Fruit fly (Drosophila melanogaster) whole organism, prepupa: ENCODE measurements around the gene Pdf.

Source experiments
- Blimp-1 ChIP-seq: fragments of 200-800 bp; sonication (Bioruptor generic); optimal IDR thresholded peaks from 3 replicates; lab custom pipeline; 2017; ENCODE audit warnings: missing biosample characterization, missing genetic modification characterization, mild to moderate bottlenecking, moderate library complexity, missing genetic modification reagents
- CG3919 ChIP-seq: fragments of 200-800 bp; sonication (Bioruptor generic); optimal IDR thresholded peaks from 3 replicates; lab custom pipeline; 2016; ENCODE audit warnings: missing biosample characterization, missing genetic modification characterization
- Eip75B ChIP-seq: fragments of 200-800 bp; sonication (Bioruptor generic); optimal IDR thresholded peaks from 3 replicates; lab custom pipeline; 2016; ENCODE audit warnings: missing biosample characterization, missing genetic modification characterization
- Hr39 ChIP-seq: fragments of 200-800 bp; sonication (Bioruptor generic); optimal IDR thresholded peaks from 2 replicates; lab custom pipeline; 2016; ENCODE audit warnings: missing biosample characterization, missing genetic modification characterization
- Lpt ChIP-seq: fragments of 200-800 bp; sonication (Bioruptor generic); optimal IDR thresholded peaks from 3 replicates; lab custom pipeline; 2016; ENCODE audit warnings: missing biosample characterization, missing genetic modification characterization
- net ChIP-seq: fragments of 200-800 bp; sonication (Bioruptor generic); optimal IDR thresholded peaks from 3 replicates; lab custom pipeline; 2016; ENCODE audit warnings: missing biosample characterization, missing genetic modification characterization

DNA sequence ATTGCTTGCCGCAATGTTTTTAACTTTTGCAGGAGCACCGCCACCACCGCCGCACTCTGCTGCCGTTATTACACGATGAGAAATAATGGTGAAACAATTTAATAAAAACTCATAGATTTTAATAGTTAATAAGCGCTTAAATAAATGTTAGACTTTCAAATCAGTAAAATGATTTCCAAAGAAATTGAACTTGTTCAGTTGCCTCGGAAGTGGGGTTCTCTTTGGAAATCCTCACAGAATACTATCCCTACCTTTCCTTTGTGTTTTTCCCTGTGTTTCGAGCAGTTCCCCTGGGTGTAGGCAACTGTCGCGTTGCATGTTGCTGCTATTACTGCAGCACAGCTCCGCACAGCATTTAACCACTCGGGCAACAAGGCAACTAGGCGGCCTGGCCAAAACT lies 27.7 kb downstream of the Pdf start:
- peak; percentile 43 for TF ChIP-seq Lpt (GFP tag; lab: Kevin White, UChicago)
- TF ChIP-seq Blimp-1 (GFP tag; lab: Kevin White, UChicago) = no peak
- TF ChIP-seq net (GFP tag; lab: Kevin White, UChicago) = peak; percentile 21
- peak; percentile 36 for TF ChIP-seq Eip75B (GFP tag; lab: Kevin White, UChicago)
- TF ChIP-seq CG3919 = peak; percentile 58
- no peak for TF ChIP-seq Hr39 (GFP tag; lab: Kevin White, UChicago)
